Worm (Caenorhabditis elegans) whole organism, L3 larva: Measurements from ENCODE around the gene nspg-1.

ENCODE experiments used
- ama-1 ChIP-seq: fragments of 150-350 bp; optimal IDR thresholded peaks from 2 replicates; lab custom pipeline; 2018
- daf-12 ChIP-seq: fragments of 150-350 bp; optimal IDR thresholded peaks from 2 replicates; lab custom pipeline; 2014; ENCODE audit warnings: missing biosample characterization, missing genetic modification reagents, missing genetic modification characterization
- egl-27 ChIP-seq: sonication (generic microtip); optimal IDR thresholded peaks from 4 replicates; lab custom pipeline; 2017; ENCODE audit warnings: missing biosample characterization, missing genetic modification reagents, missing genetic modification characterization
- elt-1 ChIP-seq: fragments of 150-350 bp; optimal IDR thresholded peaks from 2 replicates; lab custom pipeline; 2014; ENCODE audit warnings: missing biosample characterization, missing genetic modification characterization
- fkh-10 ChIP-seq: sonication (generic microtip); optimal IDR thresholded peaks from 2 replicates; lab custom pipeline; 2017; ENCODE audit warnings: missing biosample characterization, missing genetic modification reagents, missing genetic modification characterization
- lin-15B ChIP-seq: fragments of 150-350 bp; optimal IDR thresholded peaks from 2 replicates; lab custom pipeline; 2014; ENCODE audit warnings: missing biosample characterization, missing genetic modification characterization
- lin-39 ChIP-seq: fragments of 150-350 bp; optimal IDR thresholded peaks from 2 replicates; lab custom pipeline; 2018; ENCODE audit warnings: missing biosample characterization, missing genetic modification reagents, missing genetic modification characterization
- lsy-12 ChIP-seq: sonication (generic microtip); optimal IDR thresholded peaks from 2 replicates; lab custom pipeline; 2016; ENCODE audit warnings: mild to moderate bottlenecking, missing genetic modification characterization, missing compliant biosample characterization
- mdl-1 ChIP-seq: fragments of 150-350 bp; optimal IDR thresholded peaks from 2 replicates; lab custom pipeline; 2014; ENCODE audit warnings: missing biosample characterization, missing genetic modification characterization
- nhr-11 ChIP-seq: fragments of 150-350 bp; optimal IDR thresholded peaks from 2 replicates; lab custom pipeline; 2014; ENCODE audit warnings: missing biosample characterization, missing genetic modification characterization
- nhr-237 ChIP-seq: fragments of 150-350 bp; optimal IDR thresholded peaks from 2 replicates; lab custom pipeline; 2014; ENCODE audit warnings: missing biosample characterization, missing genetic modification characterization
- nhr-28 ChIP-seq: fragments of 150-350 bp; optimal IDR thresholded peaks from 2 replicates; lab custom pipeline; 2014; ENCODE audit warnings: missing biosample characterization, missing genetic modification characterization
- nhr-43 ChIP-seq: sonication (generic microtip); optimal IDR thresholded peaks from 2 replicates; lab custom pipeline; 2016; ENCODE audit warnings: mild to moderate bottlenecking, missing genetic modification characterization, missing compliant biosample characterization; ENCODE audit not compliant: poor library complexity, severe bottlenecking
- nhr-76 ChIP-seq: fragments of 150-350 bp; sonication (generic microtip); optimal IDR thresholded peaks from 5 replicates; lab custom pipeline; 2014; ENCODE audit warnings: missing biosample characterization, missing genetic modification characterization
- nhr-77 ChIP-seq: fragments of 150-350 bp; optimal IDR thresholded peaks from 2 replicates; lab custom pipeline; 2014; ENCODE audit warnings: missing biosample characterization, missing genetic modification characterization
- pqm-1 ChIP-seq: fragments of 150-350 bp; optimal IDR thresholded peaks from 2 replicates; lab custom pipeline; 2017; ENCODE audit warnings: missing biosample characterization, missing genetic modification characterization, inconsistent platforms
- unc-39 ChIP-seq: sonication (generic microtip); optimal IDR thresholded peaks from 4 replicates; lab custom pipeline; 2017; ENCODE audit warnings: missing biosample characterization, missing genetic modification characterization

nspg-1 gene

ce11 chrV:12814481-12814882, 53.4 kb downstream of the nspg-1 start (continued):
- TF ChIP-seq nhr-77 (tag; lab: Kevin White, UChicago) (no peak), nhr-11 (tag; lab: Kevin White, UChicago) (peak; percentile 13), pqm-1 (tag; lab: Kevin White, UChicago) (no peak), unc-39 (tag; lab: Kevin White, UChicago) (no peak), lin-39 (tag; lab: Kevin White, UChicago) (peak; percentile 78), lsy-12 (tag; lab: Kevin White, UChicago) (peak; percentile 14), egl-27 (tag; lab: Kevin White, UChicago) (no peak), mdl-1 (tag; lab: Kevin White, UChicago) (no peak), nhr-76 (tag; lab: Kevin White, UChicago) (no peak), elt-1 (no peak), ama-1 (lab: Kevin White, UChicago) (no peak), lin-15B (tag; lab: Kevin White, UChicago) (peak; percentile 37), nhr-43 (tag; lab: Kevin White, UChicago) (no peak), fkh-10 (peak; percentile 60), daf-12 (tag; lab: Kevin White, UChicago) (no peak)

ce11 chrV:12814022-12814421, 53.9 kb downstream of the nspg-1 start, which contains the start of gene ZC443.3:
TSS of gene ZC443.3 (minus strand) at chrV:12814122.
- no peak for TF ChIP-seq lsy-12 (tag; lab: Kevin White, UChicago)
- no peak for TF ChIP-seq nhr-28 (tag; lab: Kevin White, UChicago)
- no peak for TF ChIP-seq nhr-237 (tag; lab: Kevin White, UChicago)
- no peak for TF ChIP-seq nhr-77 (tag; lab: Kevin White, UChicago)
